Worm (Caenorhabditis elegans): ENCODE results near the gene rps-9.

DNA sequence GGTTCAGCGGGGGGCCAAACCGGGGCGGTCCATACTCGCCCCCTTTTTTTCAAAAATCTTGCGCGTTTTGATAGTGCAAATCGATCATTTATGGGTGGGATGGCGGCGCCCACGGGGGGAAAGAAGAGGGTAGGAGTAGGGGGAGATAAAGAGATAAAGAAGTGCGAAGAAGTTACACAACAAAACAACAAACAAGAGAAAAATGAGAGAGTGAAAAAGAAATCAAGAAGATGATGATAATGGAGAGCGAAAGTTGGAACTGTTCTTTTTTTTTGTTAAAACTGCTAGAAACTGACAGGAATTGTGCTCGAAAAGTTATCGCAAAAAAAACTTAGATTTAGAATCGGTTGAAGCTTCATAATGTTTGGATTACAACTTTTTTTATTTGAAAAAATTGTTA, 36.2 kb upstream of the rps-9 start, which contains the start of gene ptr-13:
- TF ChIP-seq him-1 (tag; optimal IDR thresholded peaks at IDR 0.05) (no peak), W03F9.2 (tag; optimal IDR thresholded peaks at IDR 0.05) (no peak), dao-5 (tag; optimal IDR thresholded peaks at IDR 0.05) (no peak)

Data from whole organism, L4/young adult.